Worm (Caenorhabditis elegans): Measurements from ENCODE around the gene atl-1.
A peak's percentile ranks its signal among the peaks of the same experiment; 100 is the strongest.

Gene atl-1

DNA sequence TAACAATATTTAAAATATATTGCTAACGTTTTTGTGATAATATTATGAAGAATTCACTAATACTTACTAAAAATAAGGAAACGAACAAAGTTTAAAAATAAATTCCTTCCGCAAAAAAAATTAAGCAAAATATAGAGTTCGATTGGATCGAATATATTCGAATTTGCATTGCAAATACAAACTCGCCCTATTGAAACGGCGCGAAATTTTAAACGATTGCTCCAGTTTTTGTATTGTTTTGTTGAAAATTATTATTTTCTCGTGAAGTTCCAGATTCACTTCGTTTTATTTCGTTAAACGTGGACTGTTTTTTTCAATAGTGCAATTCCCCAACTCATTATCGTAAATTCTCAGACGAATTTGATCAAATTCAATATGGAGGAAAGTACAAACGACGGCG lies at the start of gene atl-1, which contains the start of gene hcp-2:
Gene atl-1, minus strand, starts transcription at position 89 of the 400 bp plus-strand sequence.
Gene hcp-2, plus strand, starts transcription at position 353 of the 400 bp plus-strand sequence.
- TF ChIP-seq dpl-1 (GFP tag; optimal IDR thresholded peaks at IDR 0.05) (peak; percentile 50 to 82 (median 70)), lin-35 (GFP tag; optimal IDR thresholded peaks at IDR 0.05) (peak; percentile 49 to 87), efl-1 (optimal IDR thresholded peaks at IDR 0.05) (peak; percentile 69 to 83), efl-1 (GFP tag; optimal IDR thresholded peaks at IDR 0.05 in 1 of 2) (peak; percentile 78 to 97), C16A3.4 (tag; optimal IDR thresholded peaks at IDR 0.05) (peak; percentile 9), fkh-10 (GFP tag; optimal IDR thresholded peaks at IDR 0.05) (no peak), lin-15B (tag; optimal IDR thresholded peaks at IDR 0.05) (peak; percentile 11)

DNA sequence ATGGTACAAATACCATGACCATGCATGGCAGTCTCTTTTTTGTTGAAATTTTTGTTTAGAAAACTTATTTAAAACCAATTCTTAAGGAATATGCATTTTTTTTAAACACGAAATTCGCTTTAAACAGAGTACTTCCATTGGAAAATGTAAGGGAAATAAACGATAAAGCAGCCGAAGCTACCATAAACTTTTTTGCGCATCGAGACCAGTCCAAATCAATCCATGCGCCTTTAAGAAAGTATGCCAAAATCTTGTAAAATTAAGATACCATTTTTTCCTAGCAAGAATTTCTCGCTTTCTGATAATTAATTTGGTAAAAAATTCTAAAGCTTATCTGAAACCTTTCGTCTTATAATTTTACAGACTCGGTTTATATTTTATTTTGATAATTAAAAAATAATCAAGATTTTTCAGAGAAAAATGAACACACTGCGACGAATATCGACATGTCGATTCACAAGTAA lies 47.3 kb upstream of the atl-1 start, which contains the start of gene ZK287.7:
Gene ZK287.7, plus strand, starts transcription at position 414 of the 464 bp plus-strand sequence.
- no peak for TF ChIP-seq fkh-4 (tag; optimal IDR thresholded peaks at IDR 0.05; ENCODE audit: borderline replicate concordance)
- TF ChIP-seq mef-2 (tag; optimal IDR thresholded peaks at IDR 0.05) = no peak
- no peak for TF ChIP-seq ceh-82 (tag; optimal IDR thresholded peaks at IDR 0.05)
- no peak for TF ChIP-seq ztf-4 (tag; optimal IDR thresholded peaks at IDR 0.05)
- TF ChIP-seq pax-3 (tag; optimal IDR thresholded peaks at IDR 0.05) = no peak
- no peak for TF ChIP-seq blmp-1 (tag; optimal IDR thresholded peaks at IDR 0.05)
- no peak for TF ChIP-seq C16A3.4 (tag; optimal IDR thresholded peaks at IDR 0.05)
- no peak for TF ChIP-seq nhr-19 (GFP tag; conservative IDR thresholded peaks at IDR 0.05)
- no peak for TF ChIP-seq rnt-1 (tag; optimal IDR thresholded peaks at IDR 0.05)
- no peak for TF ChIP-seq nhr-237 (tag; optimal IDR thresholded peaks at IDR 0.05)
- no peak for TF ChIP-seq aha-1 (tag; optimal IDR thresholded peaks at IDR 0.05)
- no peak for TF ChIP-seq lsy-2 (tag; optimal IDR thresholded peaks at IDR 0.05)
- no peak for TF ChIP-seq ces-1 (GFP tag; optimal IDR thresholded peaks at IDR 0.05)
- no peak for TF ChIP-seq nhr-85 (tag)
- TF ChIP-seq ets-5 (GFP tag; IDR thresholded peaks at IDR 0.05) = no peak
- TF ChIP-seq nhr-84 (tag; optimal IDR thresholded peaks at IDR 0.05) = no peak
- TF ChIP-seq zip-4 (GFP tag; optimal IDR thresholded peaks at IDR 0.05) = no peak
- no peak for TF ChIP-seq Y116A8C.19 (tag; optimal IDR thresholded peaks at IDR 0.05; ENCODE audit: borderline replicate concordance)
- TF ChIP-seq unc-86 (tag; optimal IDR thresholded peaks at IDR 0.05) = no peak

DNA sequence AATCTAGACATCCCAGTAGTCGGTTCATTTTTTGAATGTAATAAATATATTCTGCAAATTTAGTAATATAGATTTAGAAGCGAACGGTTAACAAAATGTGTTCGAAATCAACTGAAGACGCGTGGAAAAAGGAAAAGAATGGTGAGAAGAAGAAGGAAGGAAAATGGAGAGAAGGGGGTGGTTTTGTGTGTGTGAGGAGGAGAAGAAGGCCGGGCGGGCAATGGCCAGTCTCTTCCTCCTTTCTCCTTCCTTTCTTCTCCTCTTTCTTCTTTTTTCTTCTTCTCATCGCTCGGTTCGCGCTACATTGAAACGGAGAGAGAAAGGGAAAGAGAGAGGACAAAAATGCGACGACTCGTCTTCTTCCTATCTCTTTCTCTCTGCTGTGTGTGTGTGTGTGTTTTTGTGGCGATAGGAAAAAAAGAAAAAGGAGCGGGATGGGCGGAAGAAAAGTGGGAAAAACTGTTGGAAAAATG lies 46.8 kb upstream of the atl-1 start, which contains the start of gene ztf-9:
Gene ztf-9, minus strand, starts transcription at position 51 of the 473 bp plus-strand sequence.
- TF ChIP-seq nhr-47 (tag; optimal IDR thresholded peaks at IDR 0.05) (peak; percentile 38), nhr-237 (tag; optimal IDR thresholded peaks at IDR 0.05) (no peak), unc-130 (tag; optimal IDR thresholded peaks at IDR 0.05) (no peak), nhr-20 (tag; optimal IDR thresholded peaks at IDR 0.05) (peak; percentile 17), nhr-71 (tag; optimal IDR thresholded peaks at IDR 0.05) (peak; percentile 40), elt-2 (tag; optimal IDR thresholded peaks at IDR 0.05) (peak; percentile 30), zag-1 (tag; optimal IDR thresholded peaks at IDR 0.05) (no peak), efl-1 (optimal IDR thresholded peaks at IDR 0.05) (peak; percentile 30), efl-1 (GFP tag; optimal IDR thresholded peaks at IDR 0.05 in 1 of 2) (peak in 1 of 2 experiments; percentile 83), C34B4.2 (tag; optimal IDR thresholded peaks at IDR 0.05) (no peak), fkh-8 (tag; optimal IDR thresholded peaks at IDR 0.05) (no peak), nhr-84 (tag; optimal IDR thresholded peaks at IDR 0.05) (no peak), jun-1 (tag; optimal IDR thresholded peaks at IDR 0.05) (peak; percentile 6), snu-23 (GFP tag; optimal IDR thresholded peaks at IDR 0.05) (peak; percentile 59), nhr-77 (tag; optimal IDR thresholded peaks at IDR 0.05) (peak; percentile 39), mep-1 (tag; optimal IDR thresholded peaks at IDR 0.05) (peak; percentile 78), blmp-1 (tag; optimal IDR thresholded peaks at IDR 0.05) (peak; percentile 99), swsn-7 (tag; optimal IDR thresholded peaks at IDR 0.05) (peak; percentile 22), C04F5.9 (tag; optimal IDR thresholded peaks at IDR 0.05) (no peak), dpl-1 (GFP tag; optimal IDR thresholded peaks at IDR 0.05) (peak in 2 of 3 experiments; percentile 5 to 33), lsy-2 (tag; optimal IDR thresholded peaks at IDR 0.05) (peak in 1 of 2 experiments; percentile 76), tbx-2 (tag; optimal IDR thresholded peaks at IDR 0.05) (peak; percentile 43), xbp-1 (tag; optimal IDR thresholded peaks at IDR 0.05) (peak; percentile 11), lir-3 (tag; optimal IDR thresholded peaks at IDR 0.05; ENCODE audit: poor library complexity) (no peak), rnt-1 (tag; optimal IDR thresholded peaks at IDR 0.05) (peak; percentile 50), fos-1 (tag; optimal IDR thresholded peaks at IDR 0.05) (peak; percentile 13), ceh-82 (tag; optimal IDR thresholded peaks at IDR 0.05) (peak in 1 of 3 experiments; percentile 49), lin-14 (GFP tag; optimal IDR thresholded peaks at IDR 0.05) (peak; percentile 87), nhr-76 (tag; optimal IDR thresholded peaks at IDR 0.05) (no peak), irx-1 (tag; optimal IDR thresholded peaks at IDR 0.05) (peak; percentile 16), alr-1 (tag; optimal IDR thresholded peaks at IDR 0.05; ENCODE audit: borderline replicate concordance) (no peak), snpc-4 (tag; optimal IDR thresholded peaks at IDR 0.05) (no peak), F16B12.6 (tag; optimal IDR thresholded peaks at IDR 0.05) (peak; percentile 58)

All from whole organism, L1 larva.